Worm (Caenorhabditis elegans): ENCODE data around the gene clc-12.

clc-12 gene

DNA sequence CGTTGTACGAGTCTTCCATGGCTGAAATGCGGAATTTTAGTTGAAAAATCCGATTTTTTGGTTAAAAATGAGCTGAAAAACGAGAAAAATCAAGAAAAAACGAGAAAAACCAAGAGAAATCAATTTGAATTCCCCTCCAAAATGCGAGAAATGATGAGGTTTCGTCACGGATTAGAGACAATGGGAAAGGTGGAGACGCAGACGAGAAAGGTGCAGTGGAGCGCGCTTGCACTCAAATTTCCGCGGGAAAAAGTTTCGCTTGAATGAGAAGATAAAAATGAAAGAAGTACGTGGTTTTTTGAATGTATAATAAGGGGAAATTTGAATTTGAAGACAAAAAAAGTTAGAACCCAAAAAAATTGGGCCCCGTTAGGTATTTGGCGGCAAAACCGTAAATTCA, 43.5 kb downstream of the clc-12 start, which contains the start of gene efl-1 (continued):
- TF ChIP-seq mes-2 (tag; optimal IDR thresholded peaks at IDR 0.05; ENCODE audit: poor library complexity, severe bottlenecking) (peak; percentile 94), egl-27 (tag; optimal IDR thresholded peaks at IDR 0.05) (no peak), daf-16 (GFP tag; optimal IDR thresholded peaks at IDR 0.05) (peak in 1 of 2 experiments; percentile 25), daf-16 (tag; optimal IDR thresholded peaks at IDR 0.05) (peak; percentile 31), lir-3 (tag; optimal IDR thresholded peaks at IDR 0.05) (no peak), lin-29 (GFP tag; IDR thresholded peaks at IDR 0.05) (peak; percentile 57; the same call in 1 of the 2 replicates), pha-4 (GFP tag; IDR thresholded peaks at IDR 0.05) (peak; percentile 43; the same call in 1 of the 2 replicates), pha-4 (tag; optimal IDR thresholded peaks at IDR 0.05) (peak; percentile 34), nhr-237 (tag; optimal IDR thresholded peaks at IDR 0.05) (no peak), mep-1 (tag; optimal IDR thresholded peaks at IDR 0.05) (peak; percentile 86), daf-19 (GFP tag; conservative IDR thresholded peaks at IDR 0.05) (no peak), nhr-111 (GFP tag; optimal IDR thresholded peaks at IDR 0.05) (no peak), saeg-2 (GFP tag; IDR thresholded peaks at IDR 0.05) (no peak), zip-11 (GFP tag; IDR thresholded peaks at IDR 0.05) (no peak), hmg-1.1 (GFP tag; IDR thresholded peaks at IDR 0.05) (peak; percentile 84), T26A8.4 (GFP tag; IDR thresholded peaks at IDR 0.05) (no peak; the same call in 1 of the 2 replicates), lin-13 (GFP tag; optimal IDR thresholded peaks at IDR 0.05) (peak; percentile 71), F10B5.3 (tag; optimal IDR thresholded peaks at IDR 0.05) (no peak), nhr-28 (tag; optimal IDR thresholded peaks at IDR 0.05) (peak; percentile 79), lin-1 (GFP tag; IDR thresholded peaks at IDR 0.05) (no peak), nhr-42 (GFP tag; IDR thresholded peaks at IDR 0.05) (peak; percentile 38; the same call in 1 of the 2 replicates), nhr-25 (tag; optimal IDR thresholded peaks at IDR 0.05; ENCODE audit: borderline replicate concordance, insufficient read depth) (peak; percentile 52), nhr-11 (tag; optimal IDR thresholded peaks at IDR 0.05) (peak; percentile 78), dve-1 (tag; optimal IDR thresholded peaks at IDR 0.05; ENCODE audit: insufficient read depth) (peak; percentile 89), zfp-2 (tag; optimal IDR thresholded peaks at IDR 0.05) (peak; percentile 41), duxl-1 (tag; optimal IDR thresholded peaks at IDR 0.05; ENCODE audit: poor library complexity) (peak; percentile 95), F44E2.7 (GFP tag; IDR thresholded peaks at IDR 0.05) (no peak), ama-1 (optimal IDR thresholded peaks at IDR 0.05) (peak; percentile 66), ceh-82 (tag; optimal IDR thresholded peaks at IDR 0.05) (no peak), dmd-8 (GFP tag; IDR thresholded peaks at IDR 0.05) (no peak), T20F7.1 (GFP tag; optimal IDR thresholded peaks at IDR 0.05) (peak; percentile 67), ceh-44 (GFP tag; IDR thresholded peaks at IDR 0.05) (peak; percentile 61; the same call in 1 of the 2 replicates), hlh-11 (tag; optimal IDR thresholded peaks at IDR 0.05) (peak; percentile 77), nhr-102 (tag; optimal IDR thresholded peaks at IDR 0.05) (peak; percentile 79), daf-12 (tag; optimal IDR thresholded peaks at IDR 0.05) (no peak), arid-1 (GFP tag; conservative IDR thresholded peaks at IDR 0.05) (0 out of 2 replicates have a peak, but pooled peaks have one; percentile 64), F37D6.2 (tag; optimal IDR thresholded peaks at IDR 0.05) (peak; percentile 55), daf-8 (GFP tag; IDR thresholded peaks at IDR 0.05) (no peak), nhr-10 (tag; optimal IDR thresholded peaks at IDR 0.05) (no peak), unc-62 (GFP tag; optimal IDR thresholded peaks at IDR 0.05 in 1 of 2) (peak in 1 of 2 experiments; percentile 92), unc-62 (tag; optimal IDR thresholded peaks at IDR 0.05) (no peak), php-3 (GFP tag; IDR thresholded peaks at IDR 0.05) (no peak), mdt-29 (GFP tag; IDR thresholded peaks at IDR 0.05) (peak; percentile 64; the same call in 1 of the 2 replicates), hif-1 (tag; optimal IDR thresholded peaks at IDR 0.05) (no peak), unc-39 (tag; optimal IDR thresholded peaks at IDR 0.05) (no peak), Y75B8A.6 (GFP tag; IDR thresholded peaks at IDR 0.05) (no peak), mxl-3 (GFP tag; optimal IDR thresholded peaks at IDR 0.05) (no peak), zag-1 (tag; optimal IDR thresholded peaks at IDR 0.05) (no peak), spr-1 (tag; optimal IDR thresholded peaks at IDR 0.05) (peak; percentile 54), F26F4.8 (GFP tag; conservative IDR thresholded peaks at IDR 0.05) (no peak), zip-2 (tag; optimal IDR thresholded peaks at IDR 0.05) (no peak), lin-39 (tag; optimal IDR thresholded peaks at IDR 0.05) (no peak)
